Worm (Caenorhabditis elegans) whole organism, young adult: ENCODE data around the gene inpp-4B.
A peak's percentile ranks its signal among the peaks of the same experiment; 100 is the strongest.

Source experiments
- B0261.1 ChIP-seq: sonication (generic microtip); optimal IDR thresholded peaks from 2 replicates; lab custom pipeline; 2016; ENCODE audit warnings: mild to moderate bottlenecking, missing genetic modification characterization, moderate library complexity, missing compliant biosample characterization
- F22D6.2 ChIP-seq: sonication (generic microtip); optimal IDR thresholded peaks from 2 replicates; lab custom pipeline; 2016; ENCODE audit warnings: mild to moderate bottlenecking, missing genetic modification characterization, missing compliant biosample characterization
- Y53G8AR.9 ChIP-seq: fragments of 200-800 bp; sonication (Bioruptor generic); conservative IDR thresholded peaks from 2 replicates; pipeline ENCODE4 v1.3.6; 2022; ENCODE audit warnings: missing genetic modification reagents, missing genetic modification characterization, missing compliant biosample characterization
- Y56A3A.18 ChIP-seq: fragments of 200-800 bp; sonication (Bioruptor generic); IDR thresholded peaks from 2 replicates; pipeline ENCODE4 v1.3.6; 2022; ENCODE audit warnings: missing genetic modification reagents, missing genetic modification characterization, missing compliant biosample characterization
- Y67H2A.10 ChIP-seq: fragments of 200-800 bp; sonication (Bioruptor generic); conservative IDR thresholded peaks from 2 replicates; pipeline ENCODE4 v1.3.6; 2022; ENCODE audit warnings: missing genetic modification reagents, missing genetic modification characterization, missing compliant biosample characterization
- ZK185.1 ChIP-seq: sonication (generic microtip); optimal IDR thresholded peaks from 2 replicates; lab custom pipeline; 2016; ENCODE audit warnings: mild to moderate bottlenecking, missing genetic modification characterization, missing compliant biosample characterization; ENCODE audit not compliant: poor library complexity, severe bottlenecking
- ama-1 ChIP-seq, 3 experiments: fragments of 150-350 bp in 1 of 3; sonication (generic microtip) in 2 of 3; optimal IDR thresholded peaks; 2 replicates each; lab custom pipeline; 2014 to 2018; ENCODE audit warnings: missing biosample characterization in 2 of 3, missing genetic modification characterization in 2 of 3, missing genetic modification reagents in 2 of 3
- attf-3 ChIP-seq: fragments of 200-800 bp; sonication (Bioruptor generic); conservative IDR thresholded peaks from 2 replicates; pipeline ENCODE4 v1.3.6; 2022; ENCODE audit warnings: missing genetic modification reagents, missing genetic modification characterization, missing compliant biosample characterization
- cebp-2 ChIP-seq: fragments of 200-800 bp; sonication (Bioruptor generic); IDR thresholded peaks from 2 replicates; pipeline ENCODE4 v1.3.6; 2022; ENCODE audit warnings: missing genetic modification characterization, missing compliant biosample characterization
- ceh-27 ChIP-seq: fragments of 200-800 bp; sonication (Bioruptor generic); optimal IDR thresholded peaks from 2 replicates; lab custom pipeline; 2018; ENCODE audit warnings: mild to moderate bottlenecking, missing genetic modification characterization, moderate library complexity, missing compliant biosample characterization
- ceh-40 ChIP-seq: fragments of 200-800 bp; sonication (Bioruptor generic); IDR thresholded peaks from 2 replicates; pipeline ENCODE4 v1.3.6; 2022; ENCODE audit warnings: missing genetic modification characterization, missing compliant biosample characterization
- dox-1 ChIP-seq: fragments of 200-800 bp; sonication (Bioruptor generic); IDR thresholded peaks from 2 replicates; pipeline ENCODE4 v1.3.6; 2022; ENCODE audit warnings: missing genetic modification reagents, missing genetic modification characterization, missing compliant biosample characterization
- dpl-1 ChIP-seq: fragments of 150-350 bp; optimal IDR thresholded peaks from 2 replicates; lab custom pipeline; 2014; ENCODE audit warnings: missing biosample characterization, missing genetic modification reagents, missing genetic modification characterization
- efl-1 ChIP-seq: fragments of 150-350 bp; optimal IDR thresholded peaks from 2 replicates; lab custom pipeline; 2014; ENCODE audit warnings: missing biosample characterization, missing genetic modification reagents, missing genetic modification characterization
- egrh-3 ChIP-seq: fragments of 200-800 bp; sonication (Bioruptor generic); IDR thresholded peaks from 2 replicates; pipeline ENCODE4 v1.3.6; 2022; ENCODE audit warnings: missing genetic modification reagents, missing genetic modification characterization, missing compliant biosample characterization
- let-526 ChIP-seq: fragments of 200-800 bp; sonication (Bioruptor generic); IDR thresholded peaks from 2 replicates; pipeline ENCODE4 v1.3.6; 2022; ENCODE audit warnings: missing genetic modification reagents, missing genetic modification characterization, missing compliant biosample characterization
- lin-26 ChIP-seq: fragments of 200-800 bp; sonication (Bioruptor generic); IDR thresholded peaks from 2 replicates; pipeline ENCODE4 v1.3.6; 2022; ENCODE audit warnings: missing genetic modification reagents, missing genetic modification characterization, missing compliant biosample characterization
- lin-35 ChIP-seq, 3 experiments: fragments of 150-350 bp in 2 of 3; sonication (generic microtip) in 1 of 3; optimal IDR thresholded peaks; 2 replicates each; lab custom pipeline; 2014 to 2018; ENCODE audit warnings: missing biosample characterization in 3 of 3, missing genetic modification characterization in 3 of 3, missing genetic modification reagents in 3 of 3
- lin-54 ChIP-seq: fragments of 200-800 bp; sonication (Bioruptor generic); optimal IDR thresholded peaks from 2 replicates; lab custom pipeline; 2018; ENCODE audit warnings: mild to moderate bottlenecking, missing genetic modification characterization, missing compliant biosample characterization
- madf-10 ChIP-seq: sonication (generic microtip); optimal IDR thresholded peaks from 2 replicates; lab custom pipeline; 2016; ENCODE audit warnings: mild to moderate bottlenecking, missing genetic modification characterization, missing compliant biosample characterization
- mcd-1 ChIP-seq: fragments of 200-800 bp; sonication (Bioruptor generic); IDR thresholded peaks from 2 replicates; pipeline ENCODE4 v1.3.6; 2022; ENCODE audit warnings: missing genetic modification reagents, missing genetic modification characterization, missing compliant biosample characterization
- nhr-179 ChIP-seq: sonication (generic microtip); optimal IDR thresholded peaks from 2 replicates; lab custom pipeline; 2016; ENCODE audit warnings: mild to moderate bottlenecking, missing genetic modification characterization, missing compliant biosample characterization
- nhr-80 ChIP-seq: sonication (generic microtip); optimal IDR thresholded peaks from 2 replicates; lab custom pipeline; 2016; ENCODE audit warnings: missing genetic modification characterization, missing compliant biosample characterization
- pbrm-1 ChIP-seq: fragments of 200-800 bp; sonication (Bioruptor generic); IDR thresholded peaks from 2 replicates; pipeline ENCODE4 v1.3.6; 2022; ENCODE audit warnings: missing genetic modification reagents, missing genetic modification characterization, missing compliant biosample characterization
- sdz-38 ChIP-seq: sonication (generic microtip); optimal IDR thresholded peaks from 2 replicates; lab custom pipeline; 2016; ENCODE audit warnings: missing genotype, missing genetic modification characterization, missing compliant biosample characterization
- sea-2 ChIP-seq: fragments of 200-800 bp; sonication (Bioruptor generic); IDR thresholded peaks from 2 replicates; pipeline ENCODE4 v1.3.6; 2022; ENCODE audit warnings: missing genetic modification characterization, missing compliant biosample characterization
- snpc-1.3 ChIP-seq: sonication (generic microtip); optimal IDR thresholded peaks from 2 replicates; lab custom pipeline; 2017; ENCODE audit warnings: missing genetic modification characterization, mild to moderate bottlenecking, missing compliant biosample characterization, antibody characterized with exemption, moderate library complexity, missing genotype, missing genetic modification reagents; ENCODE audit not compliant: insufficient read depth
- zfh-2 ChIP-seq: fragments of 200-800 bp; sonication (Bioruptor generic); conservative IDR thresholded peaks from 2 replicates; pipeline ENCODE4 v1.3.6; 2022; ENCODE audit warnings: missing genetic modification reagents, missing genetic modification characterization, missing compliant biosample characterization
- ztf-18 ChIP-seq: sonication (generic microtip); optimal IDR thresholded peaks from 2 replicates; lab custom pipeline; 2016; ENCODE audit warnings: missing genotype, mild to moderate bottlenecking, missing genetic modification characterization, missing compliant biosample characterization
- ztf-3 ChIP-seq: fragments of 200-800 bp; sonication (Bioruptor generic); optimal IDR thresholded peaks from 2 replicates; lab custom pipeline; 2018; ENCODE audit warnings: mild to moderate bottlenecking, missing genetic modification characterization, missing compliant biosample characterization

The inpp-4B gene

ce11 chrIII:10254583-10254982 is 12.1 kb downstream of the inpp-4B start, which contains the start of gene R01H10.4:
R01H10.4 (plus strand) TSS chrIII:10254818.
- TF ChIP-seq nhr-179 (tag; lab: Kevin White, UChicago) (no peak), attf-3 (GFP tag; lab: Robert Waterston, UW) (no peak), ztf-3 (GFP tag; lab: Kevin White, UChicago) (no peak), Y67H2A.10 (GFP tag; lab: Robert Waterston, UW) (no peak), pbrm-1 (GFP tag; lab: Robert Waterston, UW) (no peak), sea-2 (GFP tag; lab: Robert Waterston, UW) (no peak), nhr-80 (tag; lab: Kevin White, UChicago) (no peak), Y56A3A.18 (no peak), snpc-1.3 (tag; lab: Kevin White, UChicago) (no peak), Y53G8AR.9 (no peak), ama-1 (optimal IDR thresholded peaks at IDR 0.05; lab: Kevin White, UChicago) (no peak), ama-1 (GFP tag; optimal IDR thresholded peaks at IDR 0.05; lab: Kevin White, UChicago) (no peak)

DNA sequence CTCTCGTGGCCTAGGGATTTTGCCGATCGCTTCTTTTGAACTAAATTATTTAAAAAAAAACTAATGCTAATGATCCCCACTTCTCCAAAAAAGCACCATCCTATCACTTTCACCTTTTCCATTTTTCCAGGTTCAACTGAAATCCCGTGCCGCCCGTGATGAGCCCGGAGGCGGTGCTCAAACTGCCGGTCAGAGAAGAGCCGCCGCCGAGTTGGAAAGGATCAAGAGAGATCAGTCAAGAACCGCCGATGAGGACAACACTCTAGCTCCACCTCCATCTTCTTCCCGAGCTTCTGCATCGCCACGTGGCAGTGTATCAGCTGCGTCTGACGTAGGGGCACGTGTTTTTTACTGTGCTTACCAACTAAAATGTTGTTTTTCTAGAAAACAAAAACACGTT is 13.3 kb downstream of the inpp-4B start:
- peak; percentile 26; the same call in 1 of the 2 replicates for TF ChIP-seq egrh-3 (GFP tag; lab: Robert Waterston, UW)
- TF ChIP-seq F22D6.2 (tag; lab: Kevin White, UChicago), result no peak
- TF ChIP-seq B0261.1 (tag; lab: Kevin White, UChicago), result no peak
- no peak for TF ChIP-seq let-526 (GFP tag; lab: Robert Waterston, UW)
- peak; percentile 63 for TF ChIP-seq zfh-2 (GFP tag; lab: Robert Waterston, UW)
- TF ChIP-seq cebp-2 (GFP tag; lab: Robert Waterston, UW), result no peak

ce11 chrIII:10251114-10251513 is 15.6 kb downstream of the inpp-4B start:
- TF ChIP-seq dpl-1 (GFP tag; lab: Kevin White, UChicago) (no peak), ZK185.1 (tag; lab: Kevin White, UChicago) (no peak), lin-26 (GFP tag; lab: Robert Waterston, UW) (no peak), madf-10 (tag; lab: Kevin White, UChicago) (no peak), ceh-40 (GFP tag; lab: Robert Waterston, UW) (no peak)

DNA sequence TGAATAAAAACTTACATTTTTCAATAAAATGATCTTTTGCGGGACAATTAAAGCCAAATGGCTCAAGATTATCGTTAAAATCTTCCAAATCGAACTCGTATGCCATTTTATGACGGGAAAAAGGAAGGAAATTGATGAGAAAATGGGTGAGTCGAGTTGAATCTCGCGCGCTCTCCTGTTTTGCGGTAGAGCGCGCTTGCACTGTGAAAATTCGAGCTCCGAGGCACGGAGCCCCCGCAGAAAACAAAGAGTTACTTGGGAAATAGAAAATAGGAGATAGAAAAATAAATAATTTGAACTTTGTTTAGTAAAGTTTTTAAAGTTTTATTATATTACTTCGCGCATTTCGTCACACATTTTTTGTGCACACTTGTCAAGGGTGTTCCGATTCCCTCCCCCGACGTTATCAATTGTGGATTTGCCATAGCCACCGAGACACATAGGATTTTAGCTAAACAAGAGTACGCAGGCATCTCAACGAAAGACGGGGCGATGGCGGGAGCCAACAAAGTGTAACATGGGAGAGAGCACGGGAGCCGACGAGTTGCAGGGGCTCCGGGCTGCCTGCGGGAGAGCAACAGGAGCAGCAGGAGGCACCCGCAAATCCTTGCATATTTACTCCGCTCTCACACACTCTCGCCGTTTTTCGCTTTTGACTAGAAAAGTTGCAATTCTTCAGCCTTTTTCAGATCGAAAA is 18.1 kb downstream of the inpp-4B start, which contains the start of the genes div-1 and cor-1:
Gene div-1, minus strand, starts transcription at position 119 of the 697 bp plus-strand sequence.
Gene cor-1, plus strand, starts transcription at position 671 of the 697 bp plus-strand sequence.
- TF ChIP-seq dox-1 (GFP tag; lab: Robert Waterston, UW) (0 out of 2 replicates have a peak, but pooled peaks have one; percentile 9), lin-35 (GFP tag; optimal IDR thresholded peaks at IDR 0.05; lab: Kevin White, UChicago) (peak in 1 of 3 experiments; percentile 36), lin-54 (GFP tag; lab: Kevin White, UChicago) (peak; percentile 52), efl-1 (peak; percentile 47), ceh-27 (GFP tag; lab: Kevin White, UChicago) (no peak), ztf-18 (tag; lab: Kevin White, UChicago) (peak; percentile 5), sdz-38 (tag; lab: Kevin White, UChicago) (no peak), zfh-2 (GFP tag; lab: Robert Waterston, UW) (peak; percentile 83), ZK185.1 (tag; lab: Kevin White, UChicago) (no peak), B0261.1 (tag; lab: Kevin White, UChicago) (no peak), dpl-1 (GFP tag; lab: Kevin White, UChicago) (peak; percentile 31), egrh-3 (GFP tag; lab: Robert Waterston, UW) (peak; percentile 29; the same call in 1 of the 2 replicates), mcd-1 (GFP tag; lab: Robert Waterston, UW) (peak; percentile 93)
